Worm (Caenorhabditis elegans) whole organism, L4 larva: ENCODE results near the gene H39E20.1.

Experiments
- F10B5.3 ChIP-seq: sonication (generic microtip); optimal IDR thresholded peaks from 2 replicates; lab custom pipeline; 2016; ENCODE audit warnings: mild to moderate bottlenecking, missing genetic modification characterization, missing compliant biosample characterization
- F37D6.2 ChIP-seq: sonication (generic microtip); optimal IDR thresholded peaks from 2 replicates; lab custom pipeline; 2016; ENCODE audit warnings: mild to moderate bottlenecking, missing genetic modification characterization, missing compliant biosample characterization
- F49E8.2 ChIP-seq: sonication (generic microtip); optimal IDR thresholded peaks from 2 replicates; lab custom pipeline; 2016; ENCODE audit warnings: missing compliant biosample characterization, mild to moderate bottlenecking, missing genetic modification characterization, borderline replicate concordance
- Y105C5A.15 ChIP-seq: fragments of 200-800 bp; sonication (Bioruptor generic); IDR thresholded peaks from 2 replicates; pipeline ENCODE4 v1.3.6; 2022; ENCODE audit warnings: missing genetic modification characterization, missing compliant biosample characterization
- Y5F2A.4 ChIP-seq: fragments of 200-800 bp; sonication (Bioruptor generic); optimal IDR thresholded peaks from 2 replicates; lab custom pipeline; 2018; ENCODE audit warnings: mild to moderate bottlenecking, missing genetic modification characterization, missing compliant biosample characterization
- Y75B8A.6 ChIP-seq: fragments of 200-800 bp; sonication (Bioruptor generic); IDR thresholded peaks from 2 replicates; pipeline ENCODE4 v1.3.6; 2022; ENCODE audit warnings: missing genetic modification reagents, missing genetic modification characterization, missing compliant biosample characterization
- ama-1 ChIP-seq: fragments of 150-350 bp; optimal IDR thresholded peaks from 2 replicates; lab custom pipeline; 2014; ENCODE audit warnings: inconsistent platforms, mixed read lengths
- attf-4 ChIP-seq: sonication (generic microtip); optimal IDR thresholded peaks from 3 replicates; lab custom pipeline; 2017; ENCODE audit warnings: missing biosample characterization, missing genetic modification characterization
- ceh-28 ChIP-seq: fragments of 150-350 bp; optimal IDR thresholded peaks from 2 replicates; lab custom pipeline; 2014; ENCODE audit warnings: missing biosample characterization, missing genetic modification reagents, missing genetic modification characterization
- ceh-82 ChIP-seq: sonication (generic microtip); optimal IDR thresholded peaks from 2 replicates; lab custom pipeline; 2017; ENCODE audit warnings: missing biosample characterization, missing genetic modification characterization
- cey-2 ChIP-seq: sonication (generic microtip); optimal IDR thresholded peaks from 3 replicates; lab custom pipeline; 2017; ENCODE audit warnings: missing genetic modification characterization, mild to moderate bottlenecking, missing compliant biosample characterization, antibody characterized with exemption, borderline replicate concordance; ENCODE audit not compliant: insufficient read depth
- ctbp-1 ChIP-seq: fragments of 200-800 bp; sonication (Bioruptor generic); IDR thresholded peaks from 2 replicates; pipeline ENCODE4 v1.3.6; 2022; ENCODE audit warnings: missing genetic modification reagents, missing genetic modification characterization, missing compliant biosample characterization
- daf-16 ChIP-seq, 3 experiments: sonication (generic microtip); optimal IDR thresholded peaks; 2 replicates each; lab custom pipeline; 2016 to 2017; ENCODE audit warnings: missing genetic modification characterization in 3 of 3, missing genetic modification reagents in 3 of 3, mild to moderate bottlenecking in 2 of 3, missing compliant biosample characterization in 2 of 3, missing biosample characterization in 1 of 3, moderate library complexity in 1 of 3
- daf-19 ChIP-seq: fragments of 200-800 bp; sonication (Bioruptor generic); conservative IDR thresholded peaks from 2 replicates; pipeline ENCODE4 v1.3.6; 2022; ENCODE audit warnings: missing genetic modification characterization, missing compliant biosample characterization
- dmd-8 ChIP-seq: fragments of 200-800 bp; sonication (Bioruptor generic); IDR thresholded peaks from 2 replicates; pipeline ENCODE4 v1.3.6; 2022; ENCODE audit warnings: missing genetic modification characterization, missing compliant biosample characterization
- duxl-1 ChIP-seq: sonication (generic microtip); optimal IDR thresholded peaks from 2 replicates; lab custom pipeline; 2016; ENCODE audit warnings: mild to moderate bottlenecking, missing genetic modification characterization, moderate library complexity, missing compliant biosample characterization; ENCODE audit not compliant: poor library complexity
- egl-43 ChIP-seq: fragments of 200-800 bp; sonication (Bioruptor generic); IDR thresholded peaks from 2 replicates; pipeline ENCODE4 v1.3.6; 2022; ENCODE audit warnings: missing genetic modification reagents, missing genetic modification characterization, missing compliant biosample characterization
- fkh-10 ChIP-seq: fragments of 150-350 bp; optimal IDR thresholded peaks from 2 replicates; lab custom pipeline; 2014; ENCODE audit warnings: missing biosample characterization, missing genetic modification reagents, missing genetic modification characterization
- fos-1 ChIP-seq: fragments of 150-350 bp; optimal IDR thresholded peaks from 2 replicates; lab custom pipeline; 2014; ENCODE audit warnings: missing biosample characterization, missing genetic modification characterization
- gei-8 ChIP-seq: fragments of 200-800 bp; sonication (Bioruptor generic); optimal IDR thresholded peaks from 2 replicates; lab custom pipeline; 2018; ENCODE audit warnings: mild to moderate bottlenecking, missing genetic modification characterization, missing compliant biosample characterization
- lin-1 ChIP-seq: fragments of 200-800 bp; sonication (Bioruptor generic); IDR thresholded peaks from 2 replicates; pipeline ENCODE4 v1.3.6; 2022; ENCODE audit warnings: missing genetic modification reagents, missing genetic modification characterization, missing compliant biosample characterization
- lin-13 ChIP-seq: fragments of 150-350 bp; optimal IDR thresholded peaks from 2 replicates; lab custom pipeline; 2014; ENCODE audit warnings: missing biosample characterization, missing genetic modification reagents, missing genetic modification characterization
- lin-15B ChIP-seq: fragments of 150-350 bp; sonication (generic microtip); optimal IDR thresholded peaks from 3 replicates; lab custom pipeline; 2014; ENCODE audit warnings: missing biosample characterization, missing genetic modification characterization
- lin-29 ChIP-seq: fragments of 200-800 bp; sonication (Bioruptor generic); IDR thresholded peaks from 2 replicates; pipeline ENCODE4 v1.3.6; 2022; ENCODE audit warnings: missing genetic modification reagents, missing genetic modification characterization, missing compliant biosample characterization
- lin-38 ChIP-seq: fragments of 200-800 bp; sonication (Bioruptor generic); IDR thresholded peaks from 2 replicates; pipeline ENCODE4 v1.3.6; 2022; ENCODE audit warnings: missing genetic modification reagents, missing genetic modification characterization, missing compliant biosample characterization
- lin-39 ChIP-seq: fragments of 150-350 bp; optimal IDR thresholded peaks from 2 replicates; lab custom pipeline; 2014; ENCODE audit warnings: missing biosample characterization, missing genetic modification reagents, missing genetic modification characterization
- mdt-29 ChIP-seq: fragments of 200-800 bp; sonication (Bioruptor generic); IDR thresholded peaks from 2 replicates; pipeline ENCODE4 v1.3.6; 2022; ENCODE audit warnings: missing genetic modification reagents, missing genetic modification characterization, missing compliant biosample characterization
- mxl-2 ChIP-seq: fragments of 200-800 bp; sonication (Bioruptor generic); conservative IDR thresholded peaks from 2 replicates; pipeline ENCODE4 v1.3.6; 2022; ENCODE audit warnings: missing genetic modification reagents, missing genetic modification characterization, missing compliant biosample characterization
- nhr-10 ChIP-seq: fragments of 150-350 bp; optimal IDR thresholded peaks from 2 replicates; lab custom pipeline; 2014; ENCODE audit warnings: missing biosample characterization, missing genetic modification characterization
- nhr-102 ChIP-seq: sonication (generic microtip); optimal IDR thresholded peaks from 2 replicates; lab custom pipeline; 2016; ENCODE audit warnings: mild to moderate bottlenecking, missing genetic modification characterization, moderate library complexity, missing compliant biosample characterization
- nhr-11 ChIP-seq: fragments of 150-350 bp; optimal IDR thresholded peaks from 2 replicates; lab custom pipeline; 2014; ENCODE audit warnings: missing biosample characterization, missing genetic modification characterization
- nhr-111 ChIP-seq: fragments of 200-800 bp; sonication (Bioruptor generic); optimal IDR thresholded peaks from 2 replicates; lab custom pipeline; 2018; ENCODE audit warnings: mild to moderate bottlenecking, missing genetic modification characterization, missing compliant biosample characterization
- nhr-237 ChIP-seq: sonication (generic microtip); optimal IDR thresholded peaks from 2 replicates; lab custom pipeline; 2017; ENCODE audit warnings: missing biosample characterization, missing genetic modification characterization
- nhr-25 ChIP-seq: sonication (generic microtip); optimal IDR thresholded peaks from 2 replicates; lab custom pipeline; 2017; ENCODE audit warnings: missing genetic modification characterization, mild to moderate bottlenecking, missing compliant biosample characterization, antibody characterized with exemption, moderate library complexity, borderline replicate concordance; ENCODE audit not compliant: insufficient read depth
- nhr-28 ChIP-seq: fragments of 150-350 bp; optimal IDR thresholded peaks from 2 replicates; lab custom pipeline; 2014; ENCODE audit warnings: missing biosample characterization, missing genetic modification characterization
- pqm-1 ChIP-seq: sonication (generic microtip); optimal IDR thresholded peaks from 2 replicates; lab custom pipeline; 2017; ENCODE audit warnings: missing biosample characterization, missing genetic modification characterization
- rbr-2 ChIP-seq: sonication (generic microtip); optimal IDR thresholded peaks from 2 replicates; lab custom pipeline; 2016; ENCODE audit warnings: missing genotype, missing genetic modification characterization, missing compliant biosample characterization
- sdz-12 ChIP-seq: fragments of 200-800 bp; sonication (Bioruptor generic); optimal IDR thresholded peaks from 2 replicates; lab custom pipeline; 2018; ENCODE audit warnings: mild to moderate bottlenecking, missing genetic modification characterization, missing compliant biosample characterization
- set-16 ChIP-seq: fragments of 200-800 bp; sonication (Bioruptor generic); IDR thresholded peaks from 2 replicates; pipeline ENCODE4 v1.3.6; 2022; ENCODE audit warnings: missing genetic modification reagents, missing genetic modification characterization, missing compliant biosample characterization
- snpc-1.2 ChIP-seq: fragments of 200-800 bp; sonication (Bioruptor generic); IDR thresholded peaks from 2 replicates; pipeline ENCODE4 v1.3.6; 2022; ENCODE audit warnings: missing genetic modification reagents, missing genetic modification characterization, missing compliant biosample characterization
- snpc-4 ChIP-seq: fragments of 150-350 bp; optimal IDR thresholded peaks from 2 replicates; lab custom pipeline; 2014; ENCODE audit warnings: missing biosample characterization, missing genetic modification characterization
- spr-1 ChIP-seq: sonication (generic microtip); optimal IDR thresholded peaks from 2 replicates; lab custom pipeline; 2016; ENCODE audit warnings: mild to moderate bottlenecking, missing genetic modification characterization, missing compliant biosample characterization
- spr-3 ChIP-seq: fragments of 200-800 bp; sonication (Bioruptor generic); optimal IDR thresholded peaks from 2 replicates; lab custom pipeline; 2018; ENCODE audit warnings: mild to moderate bottlenecking, missing genetic modification characterization, missing compliant biosample characterization
- unc-130 ChIP-seq: sonication (generic microtip); optimal IDR thresholded peaks from 2 replicates; lab custom pipeline; 2016; ENCODE audit warnings: missing genetic modification reagents, missing genetic modification characterization, missing compliant biosample characterization
- unc-39 ChIP-seq: sonication (generic microtip); optimal IDR thresholded peaks from 2 replicates; lab custom pipeline; 2017; ENCODE audit warnings: missing biosample characterization, missing genetic modification characterization
- zag-1 ChIP-seq: fragments of 150-350 bp; optimal IDR thresholded peaks from 2 replicates; lab custom pipeline; 2014; ENCODE audit warnings: missing biosample characterization, missing genetic modification characterization
- zfp-2 ChIP-seq: sonication (generic microtip); optimal IDR thresholded peaks from 2 replicates; lab custom pipeline; 2016; ENCODE audit warnings: mild to moderate bottlenecking, missing genetic modification characterization, missing compliant biosample characterization
- ztf-7 ChIP-seq: fragments of 150-350 bp; optimal IDR thresholded peaks from 2 replicates; lab custom pipeline; 2014; ENCODE audit warnings: missing biosample characterization, missing genetic modification characterization

Gene H39E20.1

ce11 chrX:1397516-1397915 lies at the start of gene H39E20.1:
Gene H39E20.1 (minus strand): TSS chrX:1397616.
- TF ChIP-seq lin-38 (GFP tag; lab: Robert Waterston, UW) (no peak), dmd-8 (GFP tag; lab: Robert Waterston, UW) (no peak), ama-1 (lab: Kevin White, UChicago) (no peak), F37D6.2 (no peak)

ce11 chrX:1446593-1447141 lies 49.3 kb upstream of the H39E20.1 start, which contains the start of gene zfp-3:
Gene zfp-3 (minus strand): TSS chrX:1446643.
- peak; percentile 94 for TF ChIP-seq nhr-11
- peak; percentile 95 for TF ChIP-seq ctbp-1
- no peak for TF ChIP-seq ceh-82 (tag; lab: Kevin White, UChicago)
- no peak for TF ChIP-seq nhr-10 (tag; lab: Kevin White, UChicago)
- TF ChIP-seq ama-1 (lab: Kevin White, UChicago), result peak; percentile 7
- TF ChIP-seq ceh-28 (tag; lab: Kevin White, UChicago), result peak; percentile 72
- no peak for TF ChIP-seq lin-15B (tag; lab: Kevin White, UChicago)
- 0 out of 2 replicates have a peak, but pooled peaks have one; percentile 31 for TF ChIP-seq Y105C5A.15 (GFP tag; lab: Robert Waterston, UW)
- peak; percentile 81 for TF ChIP-seq egl-43
- TF ChIP-seq spr-1, result peak; percentile 87
- peak; percentile 95 for TF ChIP-seq rbr-2 (tag; lab: Kevin White, UChicago)
- peak; percentile 95 for TF ChIP-seq fkh-10
- TF ChIP-seq nhr-25 (tag; lab: Kevin White, UChicago), result peak; percentile 87
- TF ChIP-seq mxl-2 (GFP tag; lab: Robert Waterston, UW), result no peak
- no peak for TF ChIP-seq snpc-1.2
- TF ChIP-seq pqm-1, result no peak
- peak; percentile 82 for TF ChIP-seq nhr-28
- no peak for TF ChIP-seq lin-29 (GFP tag; lab: Robert Waterston, UW)
- TF ChIP-seq zfp-2 (tag; lab: Kevin White, UChicago), result peak; percentile 65
- TF ChIP-seq Y5F2A.4 (GFP tag; lab: Kevin White, UChicago), result peak; percentile 41
- TF ChIP-seq F49E8.2 (tag; lab: Kevin White, UChicago), result no peak
- peak; percentile 6 for TF ChIP-seq spr-3 (GFP tag; lab: Kevin White, UChicago)
- peak; percentile 81 for TF ChIP-seq lin-1
- no peak for TF ChIP-seq sdz-12
- peak; percentile 39 for TF ChIP-seq gei-8 (GFP tag; lab: Kevin White, UChicago)
- TF ChIP-seq set-16 (GFP tag; lab: Robert Waterston, UW), result peak; percentile 91
- TF ChIP-seq fos-1 (tag; lab: Kevin White, UChicago), result peak; percentile 25
- peak; percentile 71 for TF ChIP-seq F10B5.3 (tag; lab: Kevin White, UChicago)
- TF ChIP-seq ztf-7 (tag; lab: Kevin White, UChicago), result peak; percentile 83
- TF ChIP-seq Y75B8A.6, result no peak
- TF ChIP-seq lin-13 (GFP tag; lab: Kevin White, UChicago), result peak; percentile 67
- TF ChIP-seq mdt-29 (GFP tag; lab: Robert Waterston, UW), result peak; percentile 76
- peak; percentile 87 for TF ChIP-seq duxl-1 (tag; lab: Kevin White, UChicago)
- TF ChIP-seq nhr-102 (tag; lab: Kevin White, UChicago), result peak; percentile 86
- peak; percentile 58 for TF ChIP-seq zag-1 (tag; lab: Kevin White, UChicago)
- peak; percentile 62 to 79 for TF ChIP-seq daf-16 (GFP tag; optimal IDR thresholded peaks at IDR 0.05; lab: Kevin White, UChicago)
- TF ChIP-seq daf-16 (tag; optimal IDR thresholded peaks at IDR 0.05; lab: Kevin White, UChicago), result peak; percentile 88
- no peak for TF ChIP-seq cey-2
- no peak for TF ChIP-seq snpc-4 (tag; lab: Kevin White, UChicago)
- TF ChIP-seq unc-130 (GFP tag; lab: Kevin White, UChicago), result no peak
- TF ChIP-seq nhr-111 (GFP tag; lab: Kevin White, UChicago), result no peak
- no peak for TF ChIP-seq lin-39
- TF ChIP-seq attf-4 (tag; lab: Kevin White, UChicago), result no peak
- TF ChIP-seq nhr-237 (tag; lab: Kevin White, UChicago), result no peak
- no peak for TF ChIP-seq unc-39 (tag; lab: Kevin White, UChicago)
- 0 out of 2 replicates have a peak, but pooled peaks have one; percentile 60 for TF ChIP-seq daf-19 (GFP tag; lab: Robert Waterston, UW)
